Worm (Caenorhabditis elegans) whole organism, L4 larva: ENCODE results near the gene W02H3.1.

Source experiments
- D1046.2 ChIP-seq: fragments of 200-800 bp; sonication (Bioruptor generic); IDR thresholded peaks from 2 replicates; pipeline ENCODE4 v1.3.6; 2022; ENCODE audit warnings: missing genetic modification characterization, missing compliant biosample characterization
- F37D6.2 ChIP-seq: sonication (generic microtip); optimal IDR thresholded peaks from 2 replicates; lab custom pipeline; 2016; ENCODE audit warnings: mild to moderate bottlenecking, missing genetic modification characterization, missing compliant biosample characterization
- F49E8.2 ChIP-seq: sonication (generic microtip); optimal IDR thresholded peaks from 2 replicates; lab custom pipeline; 2016; ENCODE audit warnings: missing compliant biosample characterization, mild to moderate bottlenecking, missing genetic modification characterization, borderline replicate concordance
- Y5F2A.4 ChIP-seq: fragments of 200-800 bp; sonication (Bioruptor generic); optimal IDR thresholded peaks from 2 replicates; lab custom pipeline; 2018; ENCODE audit warnings: mild to moderate bottlenecking, missing genetic modification characterization, missing compliant biosample characterization
- Y75B8A.6 ChIP-seq: fragments of 200-800 bp; sonication (Bioruptor generic); IDR thresholded peaks from 2 replicates; pipeline ENCODE4 v1.3.6; 2022; ENCODE audit warnings: missing genetic modification reagents, missing genetic modification characterization, missing compliant biosample characterization
- ZK546.5 ChIP-seq, 2 experiments: sonication (generic microtip); optimal IDR thresholded peaks; 2 replicates each; lab custom pipeline; 2017; ENCODE audit warnings: missing biosample characterization in 2 of 2, missing genetic modification characterization in 2 of 2
- aha-1 ChIP-seq: fragments of 150-350 bp; peaks from one replicate; lab custom pipeline; 2014; ENCODE audit warnings: missing biosample characterization, missing genetic modification characterization
- ceh-20 ChIP-seq: fragments of 200-800 bp; sonication (Bioruptor generic); IDR thresholded peaks from 2 replicates; pipeline ENCODE4 v1.3.6; 2022; ENCODE audit warnings: missing genetic modification reagents, missing genetic modification characterization, missing compliant biosample characterization
- ceh-62 ChIP-seq: sonication (generic microtip); optimal IDR thresholded peaks from 2 replicates; lab custom pipeline; 2017; ENCODE audit warnings: missing biosample characterization, missing genetic modification characterization
- ces-1 ChIP-seq: fragments of 150-350 bp; sonication (generic microtip); optimal IDR thresholded peaks from 4 replicates; lab custom pipeline; 2014; ENCODE audit warnings: missing biosample characterization, missing genetic modification reagents, missing genetic modification characterization
- daf-16 ChIP-seq, 3 experiments: sonication (generic microtip); optimal IDR thresholded peaks; 2 replicates each; lab custom pipeline; 2016 to 2017; ENCODE audit warnings: missing genetic modification characterization in 3 of 3, missing genetic modification reagents in 3 of 3, mild to moderate bottlenecking in 2 of 3, missing compliant biosample characterization in 2 of 3, missing biosample characterization in 1 of 3, moderate library complexity in 1 of 3
- daf-8 ChIP-seq: fragments of 200-800 bp; sonication (Bioruptor generic); IDR thresholded peaks from 2 replicates; pipeline ENCODE4 v1.3.6; 2022; ENCODE audit warnings: missing genetic modification characterization, missing compliant biosample characterization
- dmd-6 ChIP-seq: fragments of 200-800 bp; sonication (Bioruptor generic); IDR thresholded peaks from 2 replicates; pipeline ENCODE4 v1.3.6; 2022; ENCODE audit warnings: missing genetic modification reagents, missing genetic modification characterization, missing compliant biosample characterization
- dmd-9 ChIP-seq: fragments of 200-800 bp; sonication (Bioruptor generic); IDR thresholded peaks from 2 replicates; pipeline ENCODE4 v1.3.6; 2022; ENCODE audit warnings: missing genetic modification reagents, missing genetic modification characterization, missing compliant biosample characterization
- dve-1 ChIP-seq: sonication (generic microtip); optimal IDR thresholded peaks from 2 replicates; lab custom pipeline; 2017; ENCODE audit warnings: antibody characterized with exemption, mild to moderate bottlenecking, missing genetic modification characterization, missing compliant biosample characterization; ENCODE audit not compliant: insufficient read depth
- egl-27 ChIP-seq: sonication (generic microtip); optimal IDR thresholded peaks from 3 replicates; lab custom pipeline; 2017; ENCODE audit warnings: missing biosample characterization, missing genetic modification reagents, missing genetic modification characterization
- fkh-10 ChIP-seq: fragments of 150-350 bp; optimal IDR thresholded peaks from 2 replicates; lab custom pipeline; 2014; ENCODE audit warnings: missing biosample characterization, missing genetic modification reagents, missing genetic modification characterization
- fos-1 ChIP-seq: fragments of 150-350 bp; optimal IDR thresholded peaks from 2 replicates; lab custom pipeline; 2014; ENCODE audit warnings: missing biosample characterization, missing genetic modification characterization
- hlh-30 ChIP-seq: sonication (generic microtip); optimal IDR thresholded peaks from 2 replicates; lab custom pipeline; 2017; ENCODE audit warnings: antibody characterized with exemption, mild to moderate bottlenecking, missing genetic modification characterization, missing compliant biosample characterization; ENCODE audit not compliant: insufficient read depth
- lim-7 ChIP-seq: fragments of 200-800 bp; sonication (Bioruptor generic); IDR thresholded peaks from 2 replicates; pipeline ENCODE4 v1.3.6; 2022; ENCODE audit warnings: missing genetic modification characterization, missing compliant biosample characterization
- lin-1 ChIP-seq: fragments of 200-800 bp; sonication (Bioruptor generic); IDR thresholded peaks from 2 replicates; pipeline ENCODE4 v1.3.6; 2022; ENCODE audit warnings: missing genetic modification reagents, missing genetic modification characterization, missing compliant biosample characterization
- lin-38 ChIP-seq: fragments of 200-800 bp; sonication (Bioruptor generic); IDR thresholded peaks from 2 replicates; pipeline ENCODE4 v1.3.6; 2022; ENCODE audit warnings: missing genetic modification reagents, missing genetic modification characterization, missing compliant biosample characterization
- madf-9 ChIP-seq: fragments of 200-800 bp; sonication (Bioruptor generic); conservative IDR thresholded peaks from 2 replicates; pipeline ENCODE4 v1.3.6; 2022; ENCODE audit warnings: missing genetic modification reagents, missing genetic modification characterization, missing compliant biosample characterization
- nhr-10 ChIP-seq: fragments of 150-350 bp; optimal IDR thresholded peaks from 2 replicates; lab custom pipeline; 2014; ENCODE audit warnings: missing biosample characterization, missing genetic modification characterization
- nhr-102 ChIP-seq: sonication (generic microtip); optimal IDR thresholded peaks from 2 replicates; lab custom pipeline; 2016; ENCODE audit warnings: mild to moderate bottlenecking, missing genetic modification characterization, moderate library complexity, missing compliant biosample characterization
- nhr-237 ChIP-seq: sonication (generic microtip); optimal IDR thresholded peaks from 2 replicates; lab custom pipeline; 2017; ENCODE audit warnings: missing biosample characterization, missing genetic modification characterization
- nhr-28 ChIP-seq: fragments of 150-350 bp; optimal IDR thresholded peaks from 2 replicates; lab custom pipeline; 2014; ENCODE audit warnings: missing biosample characterization, missing genetic modification characterization
- nhr-41 ChIP-seq: fragments of 200-800 bp; sonication (Bioruptor generic); IDR thresholded peaks from 2 replicates; pipeline ENCODE4 v1.3.6; 2022; ENCODE audit warnings: missing genetic modification reagents, missing genetic modification characterization, missing compliant biosample characterization
- nhr-48 ChIP-seq: sonication (generic microtip); optimal IDR thresholded peaks from 2 replicates; lab custom pipeline; 2016; ENCODE audit warnings: mild to moderate bottlenecking, missing genetic modification characterization, missing compliant biosample characterization
- pha-4 ChIP-seq, 2 experiments: fragments of 150-350 bp in 1 of 2; fragments of 200-800 bp in 1 of 2; sonication (Bioruptor generic) in 1 of 2; IDR thresholded peaks in 1 of 2; optimal IDR thresholded peaks in 1 of 2; 2 replicates each; pipeline versions ENCODE4 v1.3.6 to Lab custom; 2014 to 2022; ENCODE audit warnings: missing genetic modification characterization in 2 of 2, missing genetic modification reagents in 2 of 2, missing biosample characterization in 1 of 2, missing compliant biosample characterization in 1 of 2
- php-3 ChIP-seq: fragments of 200-800 bp; sonication (Bioruptor generic); IDR thresholded peaks from 2 replicates; pipeline ENCODE4 v1.3.6; 2022; ENCODE audit warnings: missing genetic modification reagents, missing genetic modification characterization, missing compliant biosample characterization
- pqm-1 ChIP-seq: sonication (generic microtip); optimal IDR thresholded peaks from 2 replicates; lab custom pipeline; 2017; ENCODE audit warnings: missing biosample characterization, missing genetic modification characterization
- tra-1 ChIP-seq: fragments of 200-800 bp; sonication (Bioruptor generic); IDR thresholded peaks from 2 replicates; pipeline ENCODE4 v1.3.6; 2022; ENCODE audit warnings: missing genetic modification reagents, missing genetic modification characterization, missing compliant biosample characterization
- unc-62 ChIP-seq, 3 experiments: fragments of 150-350 bp in 1 of 3; sonication (generic microtip); optimal IDR thresholded peaks in 2 of 3; peaks in 1 of 3; 1 replicate in 1 of 3; 2 replicates in 2 of 3; lab custom pipeline; 2014 to 2017; ENCODE audit warnings: missing biosample characterization in 3 of 3, missing genetic modification characterization in 3 of 3, missing genetic modification reagents in 3 of 3, missing genotype in 1 of 3
- ztf-7 ChIP-seq: fragments of 150-350 bp; optimal IDR thresholded peaks from 2 replicates; lab custom pipeline; 2014; ENCODE audit warnings: missing biosample characterization, missing genetic modification characterization

W02H3.1 gene

DNA sequence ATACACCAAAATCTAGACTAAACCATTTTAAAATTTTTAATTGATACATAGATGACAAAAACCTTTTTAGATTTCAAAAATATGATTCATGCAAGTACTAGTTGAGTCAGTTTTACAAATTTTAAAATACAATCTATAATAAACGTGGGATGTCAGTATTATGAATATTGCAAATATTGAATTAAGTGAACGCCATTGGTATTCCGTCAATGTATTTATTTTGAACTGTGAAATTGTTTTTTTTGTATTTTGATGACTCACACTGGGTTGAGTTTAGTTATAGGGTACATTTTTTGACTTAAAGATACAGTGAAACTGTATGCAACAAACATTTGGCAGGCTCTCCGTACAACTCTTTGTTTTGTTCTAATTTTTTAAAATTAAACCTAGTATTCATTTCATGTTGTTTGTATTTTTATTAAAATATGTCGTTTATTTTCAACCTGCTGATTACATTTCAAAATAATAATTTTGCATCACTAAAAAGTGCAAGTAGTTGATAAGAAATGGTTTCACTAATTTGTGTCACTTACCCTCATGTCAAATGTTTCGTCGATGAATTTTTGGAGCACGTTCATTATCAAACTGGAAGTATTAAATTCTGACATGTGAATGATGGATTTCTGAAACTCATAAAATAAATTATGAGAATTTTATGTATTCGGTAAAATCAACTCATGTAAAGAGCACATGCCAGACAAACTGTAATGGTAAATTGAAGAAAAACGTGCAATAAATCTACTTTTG lies at the start of gene W02H3.1:
Gene W02H3.1 (minus strand): TSS at position 578 of the 747 bp plus-strand sequence.
- TF ChIP-seq daf-16 (GFP tag; optimal IDR thresholded peaks at IDR 0.05; lab: Kevin White, UChicago) = no peak
- no peak for TF ChIP-seq daf-16 (tag; optimal IDR thresholded peaks at IDR 0.05; lab: Kevin White, UChicago)
- peak; percentile 75 for TF ChIP-seq aha-1 (tag; lab: Kevin White, UChicago)
- TF ChIP-seq php-3 = peak; percentile 89
- TF ChIP-seq lim-7 (GFP tag; lab: Robert Waterston, UW) = no peak
- TF ChIP-seq lin-1 (GFP tag; lab: Robert Waterston, UW) = no peak
- TF ChIP-seq nhr-41 (GFP tag; lab: Robert Waterston, UW) = no peak
- TF ChIP-seq ceh-62 (tag; lab: Kevin White, UChicago) = no peak
- TF ChIP-seq fos-1 (tag; lab: Kevin White, UChicago) = no peak
- TF ChIP-seq tra-1 (GFP tag; lab: Robert Waterston, UW) = peak; percentile 60; the same call in 1 of the 2 replicates
- TF ChIP-seq F37D6.2 (tag; lab: Kevin White, UChicago) = no peak
- TF ChIP-seq Y75B8A.6 (GFP tag; lab: Robert Waterston, UW) = no peak
- TF ChIP-seq pqm-1 (tag; lab: Kevin White, UChicago) = peak; percentile 65
- no peak for TF ChIP-seq dve-1 (tag; lab: Kevin White, UChicago)
- 0 out of 2 replicates have a peak, but pooled peaks have one; percentile 47 for TF ChIP-seq ceh-20 (GFP tag; lab: Robert Waterston, UW)
- TF ChIP-seq nhr-28 (tag; lab: Kevin White, UChicago) = peak; percentile 41
- TF ChIP-seq nhr-102 (tag; lab: Kevin White, UChicago) = no peak
- TF ChIP-seq ztf-7 (tag; lab: Kevin White, UChicago) = no peak
- no peak for TF ChIP-seq nhr-48 (tag; lab: Kevin White, UChicago)
- TF ChIP-seq dmd-6 = peak; percentile 71; the same call in 1 of the 2 replicates
- TF ChIP-seq madf-9 (GFP tag; lab: Robert Waterston, UW) = no peak
- TF ChIP-seq hlh-30 (tag; lab: Kevin White, UChicago) = peak; percentile 33
- TF ChIP-seq, all 104 proteins: peak for 8

DNA sequence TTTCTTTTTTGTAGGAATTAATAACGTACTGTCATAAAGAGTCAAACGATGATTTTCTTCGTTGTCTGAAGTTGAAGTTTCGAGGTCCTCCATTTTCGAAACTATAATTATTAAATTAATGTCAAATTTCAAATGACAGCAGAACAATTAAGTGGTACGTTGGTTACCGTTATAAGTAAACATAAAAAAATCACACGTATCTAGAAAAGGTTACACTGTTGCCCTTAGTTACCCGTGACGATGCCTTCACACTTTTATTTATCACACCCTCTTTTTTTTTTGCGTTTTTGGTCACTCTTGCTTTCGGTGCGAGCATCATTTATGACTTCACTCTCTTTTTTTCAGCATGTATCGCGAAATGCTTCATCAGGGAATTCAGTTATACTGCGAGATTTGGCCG lies 47.5 kb upstream of the W02H3.1 start, which contains the start of the genes C05C9.3 and C05C9.2:
Gene C05C9.3 (minus strand): TSS at position 101 of the 400 bp plus-strand sequence.
Gene C05C9.2 (plus strand): TSS at position 346 of the 400 bp plus-strand sequence.
- TF ChIP-seq egl-27 (tag; lab: Kevin White, UChicago) (no peak), dmd-9 (GFP tag; lab: Robert Waterston, UW) (no peak), ces-1 (GFP tag; lab: Kevin White, UChicago) (no peak), nhr-10 (tag; lab: Kevin White, UChicago) (no peak), pha-4 (GFP tag; IDR thresholded peaks at IDR 0.05; lab: Robert Waterston, UW) (no peak), pha-4 (tag; optimal IDR thresholded peaks at IDR 0.05; lab: Kevin White, UChicago) (no peak), Y75B8A.6 (GFP tag; lab: Robert Waterston, UW) (no peak), daf-8 (GFP tag; lab: Robert Waterston, UW) (no peak), fkh-10 (GFP tag; lab: Kevin White, UChicago) (no peak), nhr-237 (tag; lab: Kevin White, UChicago) (no peak)

DNA sequence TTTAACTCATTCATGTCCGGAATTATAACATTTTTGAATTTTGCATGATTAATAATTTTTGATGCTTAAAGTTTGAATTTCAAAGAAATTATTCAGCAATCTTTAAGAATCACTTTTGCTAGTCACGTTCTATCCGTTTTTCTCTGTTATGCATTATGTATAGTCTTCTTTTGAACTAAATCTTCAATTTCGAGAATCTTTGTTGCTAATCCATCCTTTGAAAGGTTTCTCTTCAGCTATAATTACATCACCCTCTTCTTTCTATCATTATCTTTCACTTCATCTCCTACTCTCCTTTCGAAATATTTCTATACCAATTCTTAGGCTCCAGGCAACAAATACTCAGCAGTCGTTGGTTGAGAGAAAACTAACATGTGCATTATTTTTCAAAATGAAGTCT lies 46.2 kb upstream of the W02H3.1 start:
- no peak for TF ChIP-seq lin-38 (GFP tag; lab: Robert Waterston, UW)
- no peak for TF ChIP-seq php-3
- no peak for TF ChIP-seq Y5F2A.4 (GFP tag; lab: Kevin White, UChicago)

DNA sequence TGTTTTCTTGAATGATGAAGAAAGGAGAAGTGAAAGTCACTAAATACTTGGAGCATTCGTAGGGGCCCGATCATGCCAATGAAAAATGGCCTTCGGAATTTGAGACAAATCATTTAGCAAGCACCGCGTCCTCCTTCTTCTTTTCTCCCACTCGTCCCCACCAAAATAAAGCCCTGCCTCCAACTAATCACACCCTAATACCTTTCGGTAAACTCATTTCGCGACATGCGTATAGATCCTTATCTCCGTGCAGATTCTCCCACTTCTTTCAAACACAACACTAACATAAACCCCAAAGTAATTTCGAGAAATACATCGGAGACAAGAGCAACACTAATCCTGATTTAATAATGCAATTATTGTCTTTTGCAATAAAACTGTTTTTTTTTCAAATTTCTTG lies 32.4 kb upstream of the W02H3.1 start:
- no peak for TF ChIP-seq ZK546.5 (tag; optimal IDR thresholded peaks at IDR 0.05; lab: Kevin White, UChicago)
- TF ChIP-seq unc-62 (GFP tag; optimal IDR thresholded peaks at IDR 0.05 in 1 of 2; lab: Kevin White, UChicago) = peak in 1 of 2 experiments; percentile 88
- no peak for TF ChIP-seq unc-62 (tag; optimal IDR thresholded peaks at IDR 0.05; lab: Kevin White, UChicago)
- TF ChIP-seq D1046.2 = no peak
- no peak for TF ChIP-seq F49E8.2
